Worm (Caenorhabditis elegans): ENCODE data around the gene B0403.3.

DNA sequence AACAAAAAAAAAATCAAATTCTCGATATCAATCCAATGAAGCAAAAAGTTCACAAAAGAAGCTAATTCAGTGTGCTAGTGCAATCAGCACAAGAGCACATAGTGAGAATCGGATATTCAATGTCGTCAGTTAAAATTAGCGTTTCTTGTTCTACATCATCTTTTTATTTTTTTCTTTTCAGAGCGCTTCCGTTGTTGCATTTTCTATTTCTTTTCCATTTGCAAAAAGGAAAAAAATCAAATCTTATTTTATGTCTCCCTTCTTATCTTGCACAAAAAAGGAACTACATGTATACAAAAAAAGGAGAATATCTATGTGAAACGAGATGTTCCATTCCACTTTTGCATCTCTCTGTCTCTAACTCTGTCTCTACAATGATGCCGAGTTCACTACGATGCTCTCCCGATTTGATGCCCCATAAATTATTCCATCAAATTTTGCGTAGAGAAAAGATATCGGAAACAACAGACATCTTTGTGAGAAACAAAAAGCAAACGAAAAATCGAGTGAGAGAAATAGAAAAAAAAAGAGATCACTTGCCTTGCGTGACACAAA lies 29.3 kb downstream of the B0403.3 start:
- TF ChIP-seq mep-1 (tag; optimal IDR thresholded peaks at IDR 0.05) (no peak), ztf-11 (tag; optimal IDR thresholded peaks at IDR 0.05) (no peak), pha-4 (tag; optimal IDR thresholded peaks at IDR 0.05) (no peak), snpc-4 (tag; optimal IDR thresholded peaks at IDR 0.05) (no peak), lsy-2 (tag; optimal IDR thresholded peaks at IDR 0.05) (no peak), unc-39 (tag; optimal IDR thresholded peaks at IDR 0.05) (no peak), ceh-43 (GFP tag; optimal IDR thresholded peaks at IDR 0.05) (no peak), bed-3 (GFP tag; optimal IDR thresholded peaks at IDR 0.05) (no peak), hlh-1 (tag; optimal IDR thresholded peaks at IDR 0.05) (no peak), unc-120 (tag; optimal IDR thresholded peaks at IDR 0.05; ENCODE audit: poor library complexity, severe bottlenecking) (no peak)

Data from whole organism, mixed stage, embryonic.